ENCODE assay signal across 4 fruit fly cellular contexts in genomic region chr3L:10951109-10951508, dm6.
TF ChIP-seq lines count a peak whose summit lies in the region.

No protein-coding gene starts in this region.

- TF ChIP-seq CTCF in whole organism, embryonic (GFP tag; optimal IDR thresholded peaks at IDR 0.05; lab: Kevin White, UChicago) = no peak

TF ChIP-seq in whole organism, embryonic, 481 proteins besides CTCF, POLR2A, EP300 and RAD21 (continues in another document):
- TF ChIP-seq ind (GFP tag; optimal IDR thresholded peaks at IDR 0.05; lab: Kevin White, UChicago) = no peak
- no peak for TF ChIP-seq caup (GFP tag; optimal IDR thresholded peaks at IDR 0.05; lab: Kevin White, UChicago; ENCODE audit: severe bottlenecking)
- no peak for TF ChIP-seq CG8281 (tag; optimal IDR thresholded peaks at IDR 0.05; lab: Kevin White, UChicago)
- no peak for TF ChIP-seq Aef1 (GFP tag; IDR thresholded peaks at IDR 0.05; lab: Robert Waterston, UW)
- TF ChIP-seq Poxn (GFP tag; IDR thresholded peaks at IDR 0.05; lab: Robert Waterston, UW) = no peak
- TF ChIP-seq CG9609 (GFP tag; optimal IDR thresholded peaks at IDR 0.05; lab: Kevin White, UChicago) = no peak
- TF ChIP-seq ab (GFP tag; optimal IDR thresholded peaks at IDR 0.05; lab: Kevin White, UChicago) = no peak
- no peak for TF ChIP-seq GATAe (GFP tag; conservative IDR thresholded peaks at IDR 0.05; lab: Robert Waterston, UW)
- no peak for TF ChIP-seq emc (GFP tag; optimal IDR thresholded peaks at IDR 0.05; lab: Kevin White, UChicago)
- TF ChIP-seq Eip74EF (GFP tag; optimal IDR thresholded peaks at IDR 0.05; lab: Kevin White, UChicago) = no peak
- TF ChIP-seq CG12391 (tag; optimal IDR thresholded peaks at IDR 0.05; lab: Kevin White, UChicago) = peak; percentile 63
- TF ChIP-seq unpg (GFP tag; optimal IDR thresholded peaks at IDR 0.05; lab: Kevin White, UChicago) = peak; percentile 46
- TF ChIP-seq CG11723 (GFP tag; optimal IDR thresholded peaks at IDR 0.05; lab: Kevin White, UChicago) = no peak
- no peak for TF ChIP-seq CG8290 (GFP tag; optimal IDR thresholded peaks at IDR 0.05; lab: Kevin White, UChicago)
- no peak for TF ChIP-seq CG8290 (tag; optimal IDR thresholded peaks at IDR 0.05; lab: Kevin White, UChicago)
- no peak for TF ChIP-seq h (optimal IDR thresholded peaks at IDR 0.05; lab: Kevin White, UChicago)
- peak; percentile 11 for TF ChIP-seq CG17385 (GFP tag; optimal IDR thresholded peaks at IDR 0.05; lab: Kevin White, UChicago)
- peak; percentile 52; the same call in 1 of the 2 replicates for TF ChIP-seq Xrp1 (GFP tag; IDR thresholded peaks at IDR 0.05; lab: Robert Waterston, UW)
- peak; percentile 21 for TF ChIP-seq ATbp (GFP tag; optimal IDR thresholded peaks at IDR 0.05; lab: Kevin White, UChicago)
- TF ChIP-seq Med (GFP tag; lab: Kevin White, UChicago) = no peak
- TF ChIP-seq D (optimal IDR thresholded peaks at IDR 0.05; lab: Kevin White, UChicago) = no peak
- TF ChIP-seq D (GFP tag; optimal IDR thresholded peaks at IDR 0.05; lab: Kevin White, UChicago) = peak; percentile 42
- peak; percentile 87 for TF ChIP-seq CG2712 (tag; optimal IDR thresholded peaks at IDR 0.05; lab: Kevin White, UChicago)
- no peak for TF ChIP-seq fu2 (GFP tag; optimal IDR thresholded peaks at IDR 0.05; lab: Kevin White, UChicago)

TF ChIP-seq in whole organism, prepupa, 60 proteins besides CTCF, POLR2A, EP300 and RAD21 (continues in another document):
- TF ChIP-seq Sox102F (GFP tag; optimal IDR thresholded peaks at IDR 0.05; lab: Kevin White, UChicago) (no peak), CG11902 (GFP tag; optimal IDR thresholded peaks at IDR 0.05; lab: Kevin White, UChicago) (no peak), CG10669 (GFP tag; optimal IDR thresholded peaks at IDR 0.05; lab: Kevin White, UChicago) (peak; percentile 31), vri (GFP tag; optimal IDR thresholded peaks at IDR 0.05; lab: Kevin White, UChicago) (no peak), achi (GFP tag; optimal IDR thresholded peaks at IDR 0.05; lab: Kevin White, UChicago) (peak; percentile 71), CG6163 (GFP tag; IDR thresholded peaks at IDR 0.05; lab: Robert Waterston, UW) (0 out of 3 replicates have a peak, but pooled peaks have one; percentile 40), lz (GFP tag; optimal IDR thresholded peaks at IDR 0.05; lab: Kevin White, UChicago) (no peak), Sox15 (GFP tag; optimal IDR thresholded peaks at IDR 0.05; lab: Kevin White, UChicago) (peak; percentile 13), dsx (GFP tag; optimal IDR thresholded peaks at IDR 0.05; lab: Kevin White, UChicago; ENCODE audit: poor library complexity, severe bottlenecking) (peak; percentile 79), Gug (GFP tag; IDR thresholded peaks at IDR 0.05; lab: Robert Waterston, UW) (no peak; the same call in 1 of the 2 replicates), Ets96B (tag; optimal IDR thresholded peaks at IDR 0.05; lab: Kevin White, UChicago) (peak; percentile 66), topi (GFP tag; optimal IDR thresholded peaks at IDR 0.05; lab: Kevin White, UChicago) (peak; percentile 3), cyc (GFP tag; optimal IDR thresholded peaks at IDR 0.05; lab: Kevin White, UChicago) (peak; percentile 11), CG10631 (GFP tag; optimal IDR thresholded peaks at IDR 0.05; lab: Kevin White, UChicago) (peak; percentile 62), Sox14 (GFP tag; optimal IDR thresholded peaks at IDR 0.05; lab: Kevin White, UChicago) (no peak), CG3919 (GFP tag; optimal IDR thresholded peaks at IDR 0.05; lab: Kevin White, UChicago) (peak; percentile 38), eg (GFP tag; IDR thresholded peaks at IDR 0.05; lab: Robert Waterston, UW) (peak; percentile 30; the same call in 1 of the 3 replicates), CG1621 (tag; optimal IDR thresholded peaks at IDR 0.05; lab: Kevin White, UChicago) (no peak), fd85E (GFP tag; optimal IDR thresholded peaks at IDR 0.05; lab: Kevin White, UChicago) (no peak), CG8119 (GFP tag; IDR thresholded peaks at IDR 0.05; lab: Robert Waterston, UW) (peak; percentile 89), acj6 (GFP tag; optimal IDR thresholded peaks at IDR 0.05; lab: Kevin White, UChicago) (peak; percentile 55), Ets21C (GFP tag; optimal IDR thresholded peaks at IDR 0.05; lab: Kevin White, UChicago) (no peak), Lpt (GFP tag; optimal IDR thresholded peaks at IDR 0.05; lab: Kevin White, UChicago) (peak; percentile 51)

TF ChIP-seq in whole organism, pupa, 21 proteins besides CTCF, POLR2A, EP300 and RAD21:
- TF ChIP-seq CG4496 (GFP tag; IDR thresholded peaks at IDR 0.05; lab: Robert Waterston, UW) = 0 out of 3 replicates have a peak, but pooled peaks have one; percentile 7
- no peak for TF ChIP-seq D1 (tag; optimal IDR thresholded peaks at IDR 0.05; lab: Kevin White, UChicago)
- peak; percentile 38 for TF ChIP-seq CG34367 (tag; optimal IDR thresholded peaks at IDR 0.05; lab: Kevin White, UChicago)
- TF ChIP-seq Pif1B (GFP tag; optimal IDR thresholded peaks at IDR 0.05; lab: Kevin White, UChicago) = peak; percentile 21
- no peak for TF ChIP-seq rn (GFP tag; IDR thresholded peaks at IDR 0.05; lab: Robert Waterston, UW)
- peak; percentile 28 for TF ChIP-seq Snoo (tag; optimal IDR thresholded peaks at IDR 0.05; lab: Kevin White, UChicago)
- peak; percentile 82 for TF ChIP-seq CG8159 (tag; optimal IDR thresholded peaks at IDR 0.05; lab: Kevin White, UChicago)
- TF ChIP-seq gl (tag; optimal IDR thresholded peaks at IDR 0.05; lab: Kevin White, UChicago) = no peak
- no peak for TF ChIP-seq fd96Ca (GFP tag; IDR thresholded peaks at IDR 0.05; lab: Robert Waterston, UW)
- no peak for TF ChIP-seq EcR (GFP tag; optimal IDR thresholded peaks at IDR 0.05; lab: Kevin White, UChicago)
- TF ChIP-seq CG9948 (tag; optimal IDR thresholded peaks at IDR 0.05; lab: Kevin White, UChicago) = peak; percentile 74
- peak; percentile 67 for TF ChIP-seq CG15710 (tag; optimal IDR thresholded peaks at IDR 0.05; lab: Kevin White, UChicago)
- TF ChIP-seq CG12605 (GFP tag; IDR thresholded peaks at IDR 0.05; lab: Robert Waterston, UW) = no peak
- no peak for TF ChIP-seq CG13204 (GFP tag; optimal IDR thresholded peaks at IDR 0.05; lab: Kevin White, UChicago)
- no peak for TF ChIP-seq Ets98B (GFP tag; IDR thresholded peaks at IDR 0.05; lab: Robert Waterston, UW)
- peak; percentile 63 for TF ChIP-seq CG17806 (tag; optimal IDR thresholded peaks at IDR 0.05; lab: Kevin White, UChicago)
- peak; percentile 66 for TF ChIP-seq CG8301 (tag; optimal IDR thresholded peaks at IDR 0.05; lab: Kevin White, UChicago)
- TF ChIP-seq Pif1A (GFP tag; optimal IDR thresholded peaks at IDR 0.05; lab: Kevin White, UChicago) = peak; percentile 21
- TF ChIP-seq CG32121 (GFP tag; IDR thresholded peaks at IDR 0.05; lab: Robert Waterston, UW) = peak; percentile 45
- peak; percentile 75 for TF ChIP-seq CG14655 (GFP tag; optimal IDR thresholded peaks at IDR 0.05; lab: Kevin White, UChicago)
- TF ChIP-seq CG10348 (GFP tag; IDR thresholded peaks at IDR 0.05; lab: Robert Waterston, UW) = no peak

TF ChIP-seq in whole organism, wandering third instar larva, 38 proteins besides CTCF, POLR2A, EP300 and RAD21:
- no peak for TF ChIP-seq ey (GFP tag; optimal IDR thresholded peaks at IDR 0.05; lab: Kevin White, UChicago)
- TF ChIP-seq foxo (GFP tag; optimal IDR thresholded peaks at IDR 0.05; lab: Kevin White, UChicago) = peak in 1 of 2 experiments; percentile 56
- no peak for TF ChIP-seq h (GFP tag; optimal IDR thresholded peaks at IDR 0.05; lab: Kevin White, UChicago)
- TF ChIP-seq Vsx2 (GFP tag; optimal IDR thresholded peaks at IDR 0.05; lab: Kevin White, UChicago; ENCODE audit: partially characterized antibody) = no peak
- no peak for TF ChIP-seq Jra (GFP tag; optimal IDR thresholded peaks at IDR 0.05; lab: Kevin White, UChicago)
- peak; percentile 52 for TF ChIP-seq psq (GFP tag; optimal IDR thresholded peaks at IDR 0.05; lab: Kevin White, UChicago)
- TF ChIP-seq lola (GFP tag; optimal IDR thresholded peaks at IDR 0.05; lab: Kevin White, UChicago) = no peak
- no peak for TF ChIP-seq Dif (GFP tag; optimal IDR thresholded peaks at IDR 0.05; lab: Kevin White, UChicago; ENCODE audit: partially characterized antibody)
- TF ChIP-seq pan (optimal IDR thresholded peaks at IDR 0.05; lab: Kevin White, UChicago) = no peak
- peak; percentile 67 for TF ChIP-seq HLH106 (tag; optimal IDR thresholded peaks at IDR 0.05; lab: Kevin White, UChicago)
- no peak for TF ChIP-seq fru (GFP tag; optimal IDR thresholded peaks at IDR 0.05; lab: Kevin White, UChicago)
- peak; percentile 43 for TF ChIP-seq rgr (GFP tag; optimal IDR thresholded peaks at IDR 0.05; lab: Kevin White, UChicago)
- no peak for TF ChIP-seq Hr78 (GFP tag; optimal IDR thresholded peaks at IDR 0.05; lab: Kevin White, UChicago)
- no peak for TF ChIP-seq CG32264 (GFP tag; optimal IDR thresholded peaks at IDR 0.05; lab: Kevin White, UChicago)
- TF ChIP-seq Hnf4 (GFP tag; optimal IDR thresholded peaks at IDR 0.05; lab: Kevin White, UChicago) = no peak
- peak; percentile 60 for TF ChIP-seq OdsH (GFP tag; optimal IDR thresholded peaks at IDR 0.05; lab: Kevin White, UChicago)
- TF ChIP-seq Sp1 (GFP tag; optimal IDR thresholded peaks at IDR 0.05; lab: Kevin White, UChicago) = peak; percentile 69
- no peak for TF ChIP-seq brk (GFP tag; optimal IDR thresholded peaks at IDR 0.05; lab: Kevin White, UChicago)
- no peak for TF ChIP-seq N (GFP tag; optimal IDR thresholded peaks at IDR 0.05; lab: Kevin White, UChicago)
- no peak for TF ChIP-seq dmrt93B (GFP tag; optimal IDR thresholded peaks at IDR 0.05; lab: Kevin White, UChicago)
- no peak for TF ChIP-seq CrebA (GFP tag; optimal IDR thresholded peaks at IDR 0.05; lab: Kevin White, UChicago; ENCODE audit: borderline replicate concordance)
- TF ChIP-seq Abd-B (GFP tag; optimal IDR thresholded peaks at IDR 0.05; lab: Kevin White, UChicago) = no peak

Comparison
In these comparisons a context has a peak if more than half of its experiments do, and no peak if none do; other contexts are left out.
1. Of the 7 proteins assayed by ChIP-seq in both whole organism, embryonic and whole organism, prepupa: peak only in whole organism, embryonic: Blimp-1 and Sox102F; only in whole organism, prepupa: CG16779 and Lpt; in both: none; in neither: 3.